Worm (Caenorhabditis elegans) whole organism, L1 larva: ENCODE results near the gene str-182.

Experiments used
- C04F5.9 ChIP-seq: sonication (generic microtip); optimal IDR thresholded peaks from 2 replicates; lab custom pipeline; 2016; ENCODE audit warnings: missing genetic modification characterization, missing compliant biosample characterization
- aha-1 ChIP-seq: fragments of 150-350 bp; optimal IDR thresholded peaks from 2 replicates; lab custom pipeline; 2014; ENCODE audit warnings: missing biosample characterization, missing genetic modification characterization
- alr-1 ChIP-seq: fragments of 200-800 bp; sonication (Bioruptor generic); optimal IDR thresholded peaks from 2 replicates; lab custom pipeline; 2018; ENCODE audit warnings: borderline replicate concordance, mild to moderate bottlenecking, missing genetic modification characterization, missing compliant biosample characterization
- ama-1 ChIP-seq: fragments of 150-350 bp; optimal IDR thresholded peaks from 2 replicates; lab custom pipeline; 2014
- blmp-1 ChIP-seq: fragments of 150-350 bp; optimal IDR thresholded peaks from 2 replicates; lab custom pipeline; 2014; ENCODE audit warnings: missing biosample characterization, missing genetic modification characterization
- ceh-63 ChIP-seq: fragments of 200-800 bp; sonication (Bioruptor generic); optimal IDR thresholded peaks from 2 replicates; lab custom pipeline; 2018; ENCODE audit warnings: mild to moderate bottlenecking, missing genetic modification characterization, missing compliant biosample characterization
- dsc-1 ChIP-seq: sonication (generic microtip); optimal IDR thresholded peaks from 2 replicates; lab custom pipeline; 2016; ENCODE audit warnings: mild to moderate bottlenecking, missing genetic modification characterization, missing compliant biosample characterization
- efl-1 ChIP-seq, 4 experiments: fragments of 150-350 bp; optimal IDR thresholded peaks in 3 of 4; peaks in 1 of 4; 1 replicate in 1 of 4; 2 replicates in 3 of 4; lab custom pipeline; 2014; ENCODE audit warnings: missing biosample characterization in 2 of 4, missing genetic modification characterization in 2 of 4, missing genetic modification reagents in 2 of 4
- elt-2 ChIP-seq: sonication (generic microtip); optimal IDR thresholded peaks from 2 replicates; lab custom pipeline; 2016; ENCODE audit warnings: missing genetic modification characterization, mild to moderate bottlenecking, inconsistent platforms, missing compliant biosample characterization, missing genetic modification reagents
- fkh-4 ChIP-seq: sonication (generic microtip); optimal IDR thresholded peaks from 2 replicates; lab custom pipeline; 2016; ENCODE audit warnings: missing compliant biosample characterization, missing genetic modification characterization, borderline replicate concordance
- fos-1 ChIP-seq: fragments of 150-350 bp; optimal IDR thresholded peaks from 2 replicates; lab custom pipeline; 2014; ENCODE audit warnings: missing biosample characterization, missing genetic modification characterization
- hlh-17 ChIP-seq: fragments of 200-800 bp; sonication (Bioruptor generic); optimal IDR thresholded peaks from 2 replicates; lab custom pipeline; 2018; ENCODE audit warnings: missing genetic modification characterization, mild to moderate bottlenecking, missing compliant biosample characterization, moderate library complexity, borderline replicate concordance
- hlh-4 ChIP-seq: sonication (generic microtip); optimal IDR thresholded peaks from 2 replicates; lab custom pipeline; 2016; ENCODE audit warnings: mild to moderate bottlenecking, missing genetic modification characterization, missing compliant biosample characterization
- irx-1 ChIP-seq: sonication (generic microtip); optimal IDR thresholded peaks from 2 replicates; lab custom pipeline; 2016; ENCODE audit warnings: missing genetic modification characterization, missing compliant biosample characterization
- isw-1 ChIP-seq: fragments of 200-800 bp; sonication (Bioruptor generic); IDR thresholded peaks from 2 replicates; pipeline ENCODE4 v1.3.6; 2022; ENCODE audit warnings: missing genetic modification characterization, missing compliant biosample characterization
- lin-13 ChIP-seq: fragments of 150-350 bp; optimal IDR thresholded peaks from 2 replicates; lab custom pipeline; 2014; ENCODE audit warnings: missing biosample characterization, missing genetic modification reagents, missing genetic modification characterization
- lin-15B ChIP-seq: fragments of 150-350 bp; sonication (generic microtip); optimal IDR thresholded peaks from 3 replicates; lab custom pipeline; 2014; ENCODE audit warnings: missing biosample characterization, missing genetic modification characterization
- mdl-1 ChIP-seq, 2 experiments: fragments of 150-350 bp; optimal IDR thresholded peaks; 2 replicates each; lab custom pipeline; 2014 to 2017; ENCODE audit warnings: missing biosample characterization in 2 of 2, missing genetic modification characterization in 2 of 2, inconsistent platforms in 1 of 2
- mef-2 ChIP-seq: fragments of 150-350 bp; optimal IDR thresholded peaks from 2 replicates; lab custom pipeline; 2014; ENCODE audit warnings: missing biosample characterization, missing genetic modification characterization
- mep-1 ChIP-seq: fragments of 150-350 bp; optimal IDR thresholded peaks from 2 replicates; lab custom pipeline; 2014; ENCODE audit warnings: missing biosample characterization, missing genetic modification characterization
- nhr-19 ChIP-seq: fragments of 200-800 bp; sonication (Bioruptor generic); conservative IDR thresholded peaks from 2 replicates; pipeline ENCODE4 v1.3.6; 2022; ENCODE audit warnings: missing genetic modification characterization, missing compliant biosample characterization
- nhr-20 ChIP-seq: sonication (generic microtip); optimal IDR thresholded peaks from 2 replicates; lab custom pipeline; 2016; ENCODE audit warnings: mild to moderate bottlenecking, missing genetic modification characterization, missing compliant biosample characterization
- nhr-28 ChIP-seq: fragments of 150-350 bp; optimal IDR thresholded peaks from 2 replicates; lab custom pipeline; 2014; ENCODE audit warnings: missing biosample characterization, missing genetic modification characterization
- nhr-47 ChIP-seq: sonication (generic microtip); optimal IDR thresholded peaks from 2 replicates; lab custom pipeline; 2016; ENCODE audit warnings: mild to moderate bottlenecking, missing genetic modification characterization, moderate library complexity, missing compliant biosample characterization
- nhr-71 ChIP-seq: sonication (generic microtip); optimal IDR thresholded peaks from 2 replicates; lab custom pipeline; 2016; ENCODE audit warnings: mild to moderate bottlenecking, missing genetic modification characterization, moderate library complexity, missing compliant biosample characterization
- nhr-76 ChIP-seq: sonication (generic microtip); optimal IDR thresholded peaks from 2 replicates; lab custom pipeline; 2017; ENCODE audit warnings: missing biosample characterization, missing genetic modification characterization
- nhr-84 ChIP-seq: sonication (generic microtip); optimal IDR thresholded peaks from 2 replicates; lab custom pipeline; 2017; ENCODE audit warnings: missing biosample characterization, missing genetic modification characterization
- pag-3 ChIP-seq: sonication (generic microtip); optimal IDR thresholded peaks from 2 replicates; lab custom pipeline; 2017; ENCODE audit warnings: missing genetic modification characterization, mild to moderate bottlenecking, missing compliant biosample characterization, antibody characterized with exemption, borderline replicate concordance; ENCODE audit not compliant: insufficient read depth
- pax-3 ChIP-seq: fragments of 200-800 bp; sonication (Bioruptor generic); optimal IDR thresholded peaks from 2 replicates; lab custom pipeline; 2018; ENCODE audit warnings: mild to moderate bottlenecking, missing genetic modification characterization, moderate library complexity, missing compliant biosample characterization
- pqm-1 ChIP-seq: sonication (generic microtip); optimal IDR thresholded peaks from 3 replicates; lab custom pipeline; 2017; ENCODE audit warnings: missing biosample characterization, missing genetic modification characterization
- snpc-4 ChIP-seq: fragments of 150-350 bp; optimal IDR thresholded peaks from 2 replicates; lab custom pipeline; 2014; ENCODE audit warnings: missing biosample characterization, missing genetic modification characterization
- snu-23 ChIP-seq: sonication (generic microtip); optimal IDR thresholded peaks from 2 replicates; lab custom pipeline; 2016; ENCODE audit warnings: missing genetic modification characterization, missing compliant biosample characterization
- sup-37 ChIP-seq: fragments of 200-800 bp; sonication (Bioruptor generic); optimal IDR thresholded peaks from 2 replicates; lab custom pipeline; 2018; ENCODE audit warnings: mild to moderate bottlenecking, missing genetic modification characterization, missing compliant biosample characterization
- swsn-7 ChIP-seq: sonication (generic microtip); optimal IDR thresholded peaks from 2 replicates; lab custom pipeline; 2016; ENCODE audit warnings: missing genetic modification characterization, missing compliant biosample characterization
- tbx-2 ChIP-seq: sonication (generic microtip); optimal IDR thresholded peaks from 2 replicates; lab custom pipeline; 2016; ENCODE audit warnings: missing genetic modification characterization, missing compliant biosample characterization
- unc-62 ChIP-seq: fragments of 150-350 bp; optimal IDR thresholded peaks from 2 replicates; lab custom pipeline; 2014; ENCODE audit warnings: missing biosample characterization, missing genetic modification reagents, missing genetic modification characterization
- unc-86 ChIP-seq: sonication (generic microtip); optimal IDR thresholded peaks from 2 replicates; lab custom pipeline; 2016; ENCODE audit warnings: missing genetic modification characterization, missing compliant biosample characterization
- zip-4 ChIP-seq: fragments of 200-800 bp; sonication (Bioruptor generic); optimal IDR thresholded peaks from 2 replicates; lab custom pipeline; 2018; ENCODE audit warnings: mild to moderate bottlenecking, missing genetic modification characterization, moderate library complexity, missing compliant biosample characterization
- ztf-11 ChIP-seq, 2 experiments: sonication (generic microtip); optimal IDR thresholded peaks; 2 replicates each; lab custom pipeline; 2016 to 2017; ENCODE audit warnings: missing genetic modification characterization in 2 of 2, missing biosample characterization in 1 of 2, missing compliant biosample characterization in 1 of 2

The str-182 gene

ce11 chrV:10203435-10204009 lies 29.7 kb downstream of the str-182 start, which contains the start of gene chpf-1 (continued):
- TF ChIP-seq ceh-63 (GFP tag; lab: Kevin White, UChicago) (no peak), mef-2 (tag; lab: Kevin White, UChicago) (no peak), lin-13 (GFP tag; lab: Kevin White, UChicago) (no peak), hlh-17 (GFP tag; lab: Kevin White, UChicago) (no peak), fkh-4 (tag; lab: Kevin White, UChicago) (no peak), nhr-47 (tag; lab: Kevin White, UChicago) (no peak), nhr-71 (tag; lab: Kevin White, UChicago) (peak; percentile 31), pag-3 (tag; lab: Kevin White, UChicago) (no peak), snpc-4 (tag; lab: Kevin White, UChicago) (no peak), dsc-1 (tag; lab: Kevin White, UChicago) (no peak), hlh-4 (tag; lab: Kevin White, UChicago) (no peak), pqm-1 (tag; lab: Kevin White, UChicago) (no peak), unc-86 (tag; lab: Kevin White, UChicago) (no peak), pax-3 (tag; lab: Kevin White, UChicago) (no peak), elt-2 (tag; lab: Kevin White, UChicago) (peak; percentile 22), fos-1 (no peak), snu-23 (peak; percentile 29), nhr-84 (tag; lab: Kevin White, UChicago) (no peak), irx-1 (tag; lab: Kevin White, UChicago) (no peak)

- TF ChIP-seq isw-1 (GFP tag; lab: Robert Waterston, UW) (no peak), fos-1 (no peak), alr-1 (tag; lab: Kevin White, UChicago) (no peak), ceh-63 (GFP tag; lab: Kevin White, UChicago) (no peak), tbx-2 (tag; lab: Kevin White, UChicago) (no peak), nhr-19 (GFP tag; lab: Robert Waterston, UW) (no peak), nhr-84 (tag; lab: Kevin White, UChicago) (no peak), mep-1 (tag; lab: Kevin White, UChicago) (no peak), elt-2 (tag; lab: Kevin White, UChicago) (peak; percentile 15), efl-1 (optimal IDR thresholded peaks at IDR 0.05; lab: Kevin White, UChicago) (no peak), efl-1 (GFP tag; optimal IDR thresholded peaks at IDR 0.05 in 1 of 2; lab: Kevin White, UChicago) (peak in 1 of 2 experiments; percentile 91), sup-37 (GFP tag; lab: Kevin White, UChicago) (no peak), swsn-7 (tag; lab: Kevin White, UChicago) (no peak), pag-3 (tag; lab: Kevin White, UChicago) (no peak), aha-1 (tag; lab: Kevin White, UChicago) (no peak), ztf-11 (tag; optimal IDR thresholded peaks at IDR 0.05; lab: Kevin White, UChicago) (no peak), pqm-1 (tag; lab: Kevin White, UChicago) (no peak), mdl-1 (tag; optimal IDR thresholded peaks at IDR 0.05; lab: Kevin White, UChicago) (no peak), lin-15B (no peak)
- TF ChIP-seq, all 84 proteins: peak for 2
Observed at ce11 chrV:10202340-10202739, 30.9 kb downstream of the str-182 start.

ce11 chrV:10201913-10202312 lies 31.3 kb downstream of the str-182 start, which contains the start of gene ZK856.7:
ZK856.7 (plus strand) TSS chrV:10202098.
- TF ChIP-seq nhr-76 (tag; lab: Kevin White, UChicago) (no peak), nhr-28 (no peak), tbx-2 (tag; lab: Kevin White, UChicago) (no peak), zip-4 (no peak), nhr-20 (tag; lab: Kevin White, UChicago) (peak; percentile 16), elt-2 (tag; lab: Kevin White, UChicago) (no peak), fkh-4 (tag; lab: Kevin White, UChicago) (no peak), unc-86 (tag; lab: Kevin White, UChicago) (no peak), ama-1 (lab: Kevin White, UChicago) (no peak), sup-37 (GFP tag; lab: Kevin White, UChicago) (no peak), unc-62 (GFP tag; lab: Kevin White, UChicago) (no peak), C04F5.9 (tag; lab: Kevin White, UChicago) (no peak), blmp-1 (tag; lab: Kevin White, UChicago) (peak; percentile 9), alr-1 (tag; lab: Kevin White, UChicago) (no peak)
